Worm (Caenorhabditis elegans) whole organism, L1 larva: ENCODE measurements around the gene osm-1.

Source experiments
- C16A3.4 ChIP-seq: fragments of 150-350 bp; optimal IDR thresholded peaks from 2 replicates; lab custom pipeline; 2014; ENCODE audit warnings: missing biosample characterization, missing genetic modification characterization
- sox-4 ChIP-seq: sonication (generic microtip); optimal IDR thresholded peaks from 2 replicates; lab custom pipeline; 2016; ENCODE audit warnings: missing genetic modification characterization, missing compliant biosample characterization

- TF ChIP-seq C16A3.4 = no peak
- no peak for TF ChIP-seq sox-4 (tag; lab: Kevin White, UChicago)
Measured at ce11 chrX:16594931-16595330, 54.5 kb downstream of the osm-1 start, which contains the start of gene cdh-9.
